Fruit fly (Drosophila melanogaster): ENCODE data around the gene Vha14-2.
A peak's percentile ranks its signal among the peaks of the same experiment; 100 is the strongest.

The Vha14-2 gene

DNA sequence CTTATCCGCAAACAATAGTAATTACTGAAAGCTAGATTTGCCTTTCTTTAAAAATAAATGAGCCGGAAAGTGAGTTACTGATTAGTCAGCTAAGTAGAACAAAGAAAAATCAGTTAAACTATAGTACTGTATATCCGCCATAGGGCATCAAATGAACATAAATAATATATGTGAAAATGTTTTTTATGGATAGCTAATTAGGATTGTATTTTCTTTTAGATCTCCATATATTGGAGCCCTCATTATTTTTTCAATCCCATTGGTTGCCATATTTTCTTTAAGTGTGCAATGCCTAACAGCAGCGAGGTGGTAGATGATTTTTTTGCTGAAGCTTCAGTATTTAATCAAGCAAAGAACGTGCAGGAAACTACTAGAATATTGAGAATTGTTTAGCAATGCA, 14.6 kb upstream of the Vha14-2 start, which contains the start of gene Obp83cd:
Obp83cd (plus strand) TSS at position 343 of the 400 bp plus-strand sequence.
- TF ChIP-seq CG32264 (GFP tag; optimal IDR thresholded peaks at IDR 0.05) (no peak), Sp1 (GFP tag; optimal IDR thresholded peaks at IDR 0.05) (no peak), ey (GFP tag; optimal IDR thresholded peaks at IDR 0.05) (no peak), Rel (GFP tag; optimal IDR thresholded peaks at IDR 0.05) (no peak), Rel (tag; optimal IDR thresholded peaks at IDR 0.05) (no peak), psq (GFP tag; optimal IDR thresholded peaks at IDR 0.05) (no peak), brk (GFP tag; optimal IDR thresholded peaks at IDR 0.05) (no peak), Hr83 (GFP tag; optimal IDR thresholded peaks at IDR 0.05; ENCODE audit: poor library complexity, severe bottlenecking) (no peak), rgr (GFP tag; optimal IDR thresholded peaks at IDR 0.05) (no peak), Myc (optimal IDR thresholded peaks at IDR 0.05) (no peak), HLH106 (tag; optimal IDR thresholded peaks at IDR 0.05) (no peak)

DNA sequence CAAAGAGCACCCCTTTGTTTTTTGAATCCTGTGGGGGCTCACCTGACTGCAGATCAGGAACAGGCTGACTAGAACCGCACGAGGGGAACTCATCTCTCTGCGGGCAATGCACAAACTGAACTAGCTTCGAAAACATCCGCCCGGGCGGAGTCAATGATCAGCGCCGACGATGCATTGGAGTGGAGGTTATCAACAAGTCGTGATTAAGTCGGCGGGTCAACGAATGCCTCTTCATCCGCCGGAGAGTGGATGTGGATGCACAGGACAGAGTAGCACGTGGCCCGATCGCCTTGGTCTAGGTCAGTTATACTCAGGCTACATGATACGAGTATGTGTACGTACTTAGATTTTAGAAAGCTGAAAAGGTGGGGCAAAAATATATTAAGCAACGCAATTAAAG, 11.5 kb upstream of the Vha14-2 start, which contains the start of gene Obp83ef:
Obp83ef (minus strand) TSS at position 119 of the 400 bp plus-strand sequence.
- TF ChIP-seq Rel (GFP tag; optimal IDR thresholded peaks at IDR 0.05) (no peak), Rel (tag; optimal IDR thresholded peaks at IDR 0.05) (peak; percentile 5), Abd-B (GFP tag; optimal IDR thresholded peaks at IDR 0.05) (no peak), HLH106 (tag; optimal IDR thresholded peaks at IDR 0.05) (no peak)

DNA sequence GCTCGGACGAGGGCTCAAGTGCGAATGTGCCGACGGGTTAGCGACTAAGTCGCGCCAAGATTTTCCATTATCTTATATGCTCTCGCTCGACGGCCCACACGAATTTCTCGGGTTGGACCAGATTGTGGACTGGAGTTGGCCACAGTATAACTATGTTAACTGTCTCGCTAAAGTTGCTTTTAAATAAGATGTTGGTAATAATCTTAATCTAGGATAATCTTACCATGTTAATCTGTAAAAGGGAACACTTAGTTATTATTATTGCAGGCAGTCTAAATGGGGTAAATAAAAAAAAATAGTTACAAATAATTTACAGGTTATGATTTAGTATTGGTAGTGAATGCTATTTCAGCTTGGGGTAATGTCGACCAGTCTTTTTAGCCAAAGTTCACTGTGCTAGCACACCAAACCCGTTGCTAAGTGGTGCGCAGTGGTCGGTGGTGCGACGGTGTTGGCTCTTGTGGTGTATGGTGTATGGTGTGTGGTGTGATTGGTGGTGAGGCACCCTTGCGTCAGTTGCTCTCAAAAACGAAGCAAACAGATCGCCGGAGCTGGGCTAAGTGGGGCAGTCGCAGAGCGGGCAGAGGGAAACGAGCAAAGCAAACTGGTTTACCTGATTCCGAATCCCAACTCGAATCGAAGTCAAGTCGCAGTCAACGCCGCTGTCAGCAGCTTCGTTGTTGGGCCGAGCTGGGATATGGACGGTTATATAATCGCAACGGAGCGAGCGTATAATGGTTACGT, 10.0 kb upstream of the Vha14-2 start, which contains the start of gene Obp83g:
Obp83g (minus strand) TSS at position 51 of the 744 bp plus-strand sequence.
- TF ChIP-seq CrebA (GFP tag; optimal IDR thresholded peaks at IDR 0.05; ENCODE audit: borderline replicate concordance) (no peak), Hnf4 (GFP tag; optimal IDR thresholded peaks at IDR 0.05) (peak; percentile 54), Rel (GFP tag; optimal IDR thresholded peaks at IDR 0.05) (no peak), Rel (tag; optimal IDR thresholded peaks at IDR 0.05) (peak; percentile 1), pan (optimal IDR thresholded peaks at IDR 0.05) (no peak), Jra (GFP tag; optimal IDR thresholded peaks at IDR 0.05) (peak; percentile 10), Vsx2 (GFP tag; optimal IDR thresholded peaks at IDR 0.05; ENCODE audit: partially characterized antibody) (peak; percentile 84), CG32264 (GFP tag; optimal IDR thresholded peaks at IDR 0.05) (no peak), Hr78 (GFP tag; optimal IDR thresholded peaks at IDR 0.05) (no peak), lola (GFP tag; optimal IDR thresholded peaks at IDR 0.05) (no peak), CG9705 (GFP tag; optimal IDR thresholded peaks at IDR 0.05) (peak; percentile 50), br (GFP tag; optimal IDR thresholded peaks at IDR 0.05) (peak; percentile 79), sage (GFP tag; optimal IDR thresholded peaks at IDR 0.05) (no peak), usp (GFP tag; optimal IDR thresholded peaks at IDR 0.05) (no peak), Mio (GFP tag; optimal IDR thresholded peaks at IDR 0.05) (no peak), fru (GFP tag; optimal IDR thresholded peaks at IDR 0.05) (peak; percentile 87), Dif (GFP tag; optimal IDR thresholded peaks at IDR 0.05; ENCODE audit: partially characterized antibody) (peak; percentile 68), sv (GFP tag; optimal IDR thresholded peaks at IDR 0.05) (no peak), ey (GFP tag; optimal IDR thresholded peaks at IDR 0.05) (peak; percentile 81), rgr (GFP tag; optimal IDR thresholded peaks at IDR 0.05) (peak; percentile 67), Sp1 (GFP tag; optimal IDR thresholded peaks at IDR 0.05) (peak; percentile 71), GATAd (GFP tag; optimal IDR thresholded peaks at IDR 0.05) (no peak), Abd-B (GFP tag; optimal IDR thresholded peaks at IDR 0.05) (no peak), dl (GFP tag; optimal IDR thresholded peaks at IDR 0.05; ENCODE audit: insufficient read depth in 1 of 2, partially characterized antibody in 2 of 2) (no peak), Myc (optimal IDR thresholded peaks at IDR 0.05) (no peak), foxo (GFP tag; optimal IDR thresholded peaks at IDR 0.05) (peak in 1 of 2 experiments; percentile 77), h (GFP tag; optimal IDR thresholded peaks at IDR 0.05) (peak; percentile 79), jim (GFP tag; optimal IDR thresholded peaks at IDR 0.05) (no peak), HLH106 (tag; optimal IDR thresholded peaks at IDR 0.05) (peak; percentile 72), dsf (GFP tag; optimal IDR thresholded peaks at IDR 0.05; ENCODE audit: borderline replicate concordance) (no peak), woc (GFP tag; optimal IDR thresholded peaks at IDR 0.05) (peak; percentile 85), dmrt93B (GFP tag; optimal IDR thresholded peaks at IDR 0.05) (peak; percentile 66), brk (GFP tag; optimal IDR thresholded peaks at IDR 0.05) (no peak), OdsH (GFP tag; optimal IDR thresholded peaks at IDR 0.05) (peak; percentile 76), psq (GFP tag; optimal IDR thresholded peaks at IDR 0.05) (peak; percentile 56), N (GFP tag; optimal IDR thresholded peaks at IDR 0.05) (no peak), tai (GFP tag; optimal IDR thresholded peaks at IDR 0.05) (no peak), Hr83 (GFP tag; optimal IDR thresholded peaks at IDR 0.05; ENCODE audit: poor library complexity, severe bottlenecking) (no peak), Dfd (GFP tag; optimal IDR thresholded peaks at IDR 0.05) (no peak)
